Worm (Caenorhabditis elegans): ENCODE results near the gene miz-1.
A peak's percentile ranks its signal among the peaks of the same experiment; 100 is the strongest.

DNA sequence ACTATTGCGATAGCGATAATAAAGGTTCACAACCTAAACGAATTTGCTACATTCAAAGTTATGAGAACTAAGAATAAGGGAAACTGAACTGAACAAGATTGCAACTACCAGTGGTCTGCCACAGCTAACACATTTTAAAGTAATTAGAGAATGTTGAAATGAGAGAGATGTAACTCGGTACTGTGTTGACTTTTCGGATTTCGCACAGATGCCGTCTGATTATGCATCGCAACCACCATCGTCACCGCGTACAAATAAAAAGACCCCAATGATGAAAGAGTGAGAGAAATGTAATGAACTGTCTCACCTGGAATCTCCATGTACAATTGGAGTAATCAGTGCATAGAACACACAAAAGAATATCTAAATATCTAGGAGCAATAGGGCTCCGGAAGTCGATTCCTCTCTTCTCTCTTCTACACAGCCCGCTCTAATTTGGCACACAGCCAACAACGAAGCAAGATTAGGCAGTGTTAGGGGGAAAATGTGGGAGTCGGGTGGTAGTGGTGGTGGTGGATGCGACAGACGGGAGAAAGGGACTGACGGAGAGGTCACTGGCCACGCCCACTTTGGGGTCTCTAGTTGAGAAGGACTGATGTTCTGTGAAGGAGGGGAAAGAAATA is 56.5 kb downstream of the miz-1 start, which contains the start of gene F13E9.11:
- TF ChIP-seq nhr-28 (tag; optimal IDR thresholded peaks at IDR 0.05) (no peak), mep-1 (tag; optimal IDR thresholded peaks at IDR 0.05) (peak; percentile 43), flh-1 (GFP tag; optimal IDR thresholded peaks at IDR 0.05) (no peak), pha-4 (tag; optimal IDR thresholded peaks at IDR 0.05) (no peak), ceh-43 (GFP tag; optimal IDR thresholded peaks at IDR 0.05) (no peak), ztf-11 (tag; optimal IDR thresholded peaks at IDR 0.05) (peak; percentile 7), snpc-4 (tag; optimal IDR thresholded peaks at IDR 0.05) (no peak), elt-1 (tag; optimal IDR thresholded peaks at IDR 0.05; ENCODE audit: borderline replicate concordance, insufficient read depth) (no peak), lsy-2 (tag; optimal IDR thresholded peaks at IDR 0.05) (no peak)

Measured in whole organism, mixed stage, embryonic.